Worm (Caenorhabditis elegans) whole organism, mixed stage, embryonic: Measurements from ENCODE around the gene pals-29.

Source experiments
- ceh-39 ChIP-seq: fragments of 150-350 bp; optimal IDR thresholded peaks from 2 replicates; lab custom pipeline; 2014; ENCODE audit warnings: missing biosample characterization, missing genetic modification characterization
- ces-1 ChIP-seq: fragments of 150-350 bp; optimal IDR thresholded peaks from 2 replicates; lab custom pipeline; 2014; ENCODE audit warnings: missing biosample characterization, missing genetic modification reagents, missing genetic modification characterization
- lsy-2 ChIP-seq: fragments of 150-350 bp; optimal IDR thresholded peaks from 2 replicates; lab custom pipeline; 2014; ENCODE audit warnings: missing biosample characterization, missing genetic modification characterization
- mep-1 ChIP-seq: fragments of 150-350 bp; optimal IDR thresholded peaks from 2 replicates; lab custom pipeline; 2017; ENCODE audit warnings: missing biosample characterization, missing genetic modification reagents, missing genetic modification characterization, inconsistent platforms
- nhr-12 ChIP-seq: fragments of 150-350 bp; optimal IDR thresholded peaks from 2 replicates; lab custom pipeline; 2014; ENCODE audit warnings: missing biosample characterization, missing genetic modification characterization
- nhr-2 ChIP-seq: fragments of 150-350 bp; optimal IDR thresholded peaks from 2 replicates; lab custom pipeline; 2014; ENCODE audit warnings: missing biosample characterization, missing genetic modification characterization
- nhr-237 ChIP-seq: fragments of 150-350 bp; optimal IDR thresholded peaks from 2 replicates; lab custom pipeline; 2014; ENCODE audit warnings: missing biosample characterization, missing genetic modification characterization
- nhr-28 ChIP-seq: fragments of 150-350 bp; optimal IDR thresholded peaks from 2 replicates; lab custom pipeline; 2014; ENCODE audit warnings: missing biosample characterization, missing genetic modification characterization
- pha-4 ChIP-seq: fragments of 150-350 bp; optimal IDR thresholded peaks from 2 replicates; lab custom pipeline; 2018; ENCODE audit warnings: missing biosample characterization, missing genetic modification reagents, missing genetic modification characterization
- sem-2 ChIP-seq: fragments of 200-800 bp; sonication (Bioruptor generic); optimal IDR thresholded peaks from 2 replicates; lab custom pipeline; 2018; ENCODE audit warnings: mild to moderate bottlenecking, missing genetic modification characterization, missing compliant biosample characterization
- sptf-1 ChIP-seq: sonication (generic microtip); optimal IDR thresholded peaks from 2 replicates; lab custom pipeline; 2017; ENCODE audit warnings: mild to moderate bottlenecking, missing genetic modification characterization, moderate library complexity, missing compliant biosample characterization
- tbx-8 ChIP-seq: fragments of 200-800 bp; sonication (Bioruptor generic); optimal IDR thresholded peaks from 2 replicates; lab custom pipeline; 2018; ENCODE audit warnings: mild to moderate bottlenecking, missing genetic modification characterization, moderate library complexity, missing compliant biosample characterization
- unc-62 ChIP-seq: fragments of 150-350 bp; optimal IDR thresholded peaks from 2 replicates; lab custom pipeline; 2014; ENCODE audit warnings: missing biosample characterization, missing genetic modification reagents, missing genetic modification characterization
- ztf-11 ChIP-seq: fragments of 150-350 bp; optimal IDR thresholded peaks from 2 replicates; lab custom pipeline; 2014; ENCODE audit warnings: missing biosample characterization, missing genetic modification characterization

DNA sequence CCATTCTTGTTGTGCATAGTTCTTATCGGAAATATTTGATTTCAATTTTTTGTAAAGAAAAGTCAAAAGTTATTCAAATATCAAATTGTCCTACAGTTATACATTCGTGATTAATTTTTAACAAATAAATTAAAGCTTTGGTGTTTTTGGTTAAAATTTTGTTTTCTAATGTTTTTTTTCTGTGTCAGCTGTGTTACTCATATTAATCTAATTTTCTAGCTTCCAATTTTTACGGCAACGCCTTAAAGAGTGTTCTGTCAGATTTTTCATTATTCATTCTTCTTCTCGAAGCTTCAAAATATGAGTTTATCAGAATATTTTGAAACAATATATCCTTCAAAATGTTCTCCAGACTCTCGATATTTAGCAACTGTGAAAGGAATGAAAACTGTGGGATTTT, 18.8 kb downstream of the pals-29 start, which contains the start of gene srh-63:
- TF ChIP-seq lsy-2 (tag; lab: Kevin White, UChicago) (no peak), nhr-28 (tag; lab: Kevin White, UChicago) (no peak), ztf-11 (tag; lab: Kevin White, UChicago) (no peak), unc-62 (GFP tag; lab: Kevin White, UChicago) (no peak), nhr-12 (no peak), sem-2 (GFP tag; lab: Kevin White, UChicago) (no peak), ceh-39 (tag; lab: Kevin White, UChicago) (no peak), pha-4 (tag; lab: Kevin White, UChicago) (no peak), ces-1 (GFP tag; lab: Kevin White, UChicago) (no peak), nhr-237 (no peak), mep-1 (no peak), tbx-8 (GFP tag; lab: Kevin White, UChicago) (no peak), nhr-2 (tag; lab: Kevin White, UChicago) (no peak), sptf-1 (no peak)
